Fruit fly (Drosophila melanogaster): ENCODE data around the gene if.

The if gene

DNA sequence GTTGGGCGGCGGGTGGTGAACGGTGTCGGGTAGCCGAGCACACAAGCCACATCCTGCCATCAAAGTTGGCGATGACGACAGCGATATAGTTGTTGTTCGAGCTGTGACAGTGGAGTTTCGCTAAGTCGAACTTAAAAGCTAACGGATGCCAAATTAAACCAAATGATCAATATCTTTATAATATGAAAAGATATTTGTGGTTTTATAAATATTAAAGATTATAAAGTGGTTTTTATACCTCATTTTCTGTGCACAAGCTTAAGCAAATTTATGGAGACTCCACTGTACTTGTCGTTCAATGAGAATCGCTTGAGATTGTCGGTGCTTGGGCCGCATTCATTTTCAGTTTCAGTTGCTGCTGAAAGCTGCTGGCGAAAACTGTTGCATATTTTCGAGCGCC, 38.8 kb upstream of the if start (continued):
- TF ChIP-seq CG7357 (GFP tag; IDR thresholded peaks at IDR 0.05) (no peak), CG10209 (GFP tag; optimal IDR thresholded peaks at IDR 0.05) (peak; percentile 29), CG18011 (GFP tag; optimal IDR thresholded peaks at IDR 0.05) (no peak), toy (GFP tag; IDR thresholded peaks at IDR 0.05) (no peak), CG3838 (GFP tag; optimal IDR thresholded peaks at IDR 0.05) (no peak), sna (GFP tag; IDR thresholded peaks at IDR 0.05; ENCODE audit: partially characterized antibody) (no peak), CG3847 (GFP tag; IDR thresholded peaks at IDR 0.05) (no peak), CG4854 (GFP tag; optimal IDR thresholded peaks at IDR 0.05) (no peak), bigmax (GFP tag; optimal IDR thresholded peaks at IDR 0.05) (no peak), B-H2 (GFP tag; optimal IDR thresholded peaks at IDR 0.05) (no peak), wek (GFP tag; optimal IDR thresholded peaks at IDR 0.05) (no peak), hbn (GFP tag; IDR thresholded peaks at IDR 0.05; ENCODE audit: partially characterized antibody) (no peak), sisA (GFP tag; IDR thresholded peaks at IDR 0.05) (peak; percentile 38), sens-2 (GFP tag; IDR thresholded peaks at IDR 0.05) (no peak), CG17359 (tag; optimal IDR thresholded peaks at IDR 0.05) (peak; percentile 58), sr (GFP tag; IDR thresholded peaks at IDR 0.05) (no peak), CG15011 (GFP tag; optimal IDR thresholded peaks at IDR 0.05) (no peak), CG1529 (GFP tag; optimal IDR thresholded peaks at IDR 0.05) (no peak), CG2129 (GFP tag; IDR thresholded peaks at IDR 0.05; ENCODE audit: partially characterized antibody) (no peak), esg (GFP tag; conservative IDR thresholded peaks at IDR 0.05) (peak; percentile 49), Fer1 (GFP tag; optimal IDR thresholded peaks at IDR 0.05) (peak; percentile 52), CG7928 (GFP tag; optimal IDR thresholded peaks at IDR 0.05) (no peak), CG3995 (GFP tag; optimal IDR thresholded peaks at IDR 0.05) (no peak), stc (GFP tag; IDR thresholded peaks at IDR 0.05) (peak; percentile 58), aop (GFP tag; IDR thresholded peaks at IDR 0.05) (no peak), mirr (GFP tag; optimal IDR thresholded peaks at IDR 0.05) (no peak), fd3F (GFP tag; optimal IDR thresholded peaks at IDR 0.05) (peak; percentile 41), cad (GFP tag; optimal IDR thresholded peaks at IDR 0.05) (no peak), insv (GFP tag; optimal IDR thresholded peaks at IDR 0.05) (no peak), CG15073 (GFP tag; optimal IDR thresholded peaks at IDR 0.05) (no peak), CG13424 (tag; optimal IDR thresholded peaks at IDR 0.05) (peak; percentile 60), NfI (GFP tag; optimal IDR thresholded peaks at IDR 0.05) (peak; percentile 31), CG3163 (GFP tag; optimal IDR thresholded peaks at IDR 0.05) (no peak), CG14441 (GFP tag; IDR thresholded peaks at IDR 0.05) (peak; percentile 76), CG33213 (GFP tag; optimal IDR thresholded peaks at IDR 0.05) (no peak), CG3281 (GFP tag; optimal IDR thresholded peaks at IDR 0.05) (no peak), fu2 (GFP tag; optimal IDR thresholded peaks at IDR 0.05) (no peak), zen (tag; optimal IDR thresholded peaks at IDR 0.05) (no peak), D19A (tag; optimal IDR thresholded peaks at IDR 0.05) (peak; percentile 37), CG6765 (GFP tag; optimal IDR thresholded peaks at IDR 0.05) (no peak), CG13123 (GFP tag; optimal IDR thresholded peaks at IDR 0.05) (no peak), ara (GFP tag; IDR thresholded peaks at IDR 0.05) (peak; percentile 65; the same call in 1 of the 2 replicates), tll (GFP tag; optimal IDR thresholded peaks at IDR 0.05) (no peak), caup (GFP tag; optimal IDR thresholded peaks at IDR 0.05; ENCODE audit: severe bottlenecking) (peak; percentile 21), Hand (GFP tag; optimal IDR thresholded peaks at IDR 0.05) (no peak), fru (optimal IDR thresholded peaks at IDR 0.05) (no peak), sd (tag; optimal IDR thresholded peaks at IDR 0.05) (no peak), CG34376 (GFP tag; optimal IDR thresholded peaks at IDR 0.05) (no peak), sim (GFP tag; IDR thresholded peaks at IDR 0.05) (no peak), TFAM (GFP tag; optimal IDR thresholded peaks at IDR 0.05) (no peak), Myb (GFP tag; optimal IDR thresholded peaks at IDR 0.05) (no peak), CG30431 (GFP tag; optimal IDR thresholded peaks at IDR 0.05) (no peak)
